Fruit fly (Drosophila melanogaster): Measurements from ENCODE around the gene CG32564.

The CG32564 gene

dm6 chrX:17206046-17206445, at the start of gene CG32564:
Gene CG32564, plus strand, starts transcription at chrX:17206407.
- TF ChIP-seq psq (optimal IDR thresholded peaks at IDR 0.05) (no peak), pan (optimal IDR thresholded peaks at IDR 0.05) (no peak), usp (GFP tag; optimal IDR thresholded peaks at IDR 0.05) (no peak), Dll (optimal IDR thresholded peaks at IDR 0.05) (no peak), EcR (GFP tag; optimal IDR thresholded peaks at IDR 0.05) (no peak), CG8478 (optimal IDR thresholded peaks at IDR 0.05) (no peak)

dm6 chrX:17159116-17159515, 47.1 kb upstream of the CG32564 start, which contains the start of gene xmas:
Gene xmas, minus strand, starts transcription at chrX:17159306.
- TF ChIP-seq Dll (optimal IDR thresholded peaks at IDR 0.05): no peak
- no peak for TF ChIP-seq EcR (GFP tag; optimal IDR thresholded peaks at IDR 0.05)
- no peak for TF ChIP-seq usp (GFP tag; optimal IDR thresholded peaks at IDR 0.05)
- no peak for TF ChIP-seq CG8478 (optimal IDR thresholded peaks at IDR 0.05)
- no peak for TF ChIP-seq psq (optimal IDR thresholded peaks at IDR 0.05)
- TF ChIP-seq pan (optimal IDR thresholded peaks at IDR 0.05): no peak

- TF ChIP-seq EcR (GFP tag; optimal IDR thresholded peaks at IDR 0.05): no peak
- TF ChIP-seq CG8478 (optimal IDR thresholded peaks at IDR 0.05): no peak
- TF ChIP-seq usp (GFP tag; optimal IDR thresholded peaks at IDR 0.05): no peak
- TF ChIP-seq psq (optimal IDR thresholded peaks at IDR 0.05): no peak
- TF ChIP-seq Dll (optimal IDR thresholded peaks at IDR 0.05): no peak
- no peak for TF ChIP-seq pan (optimal IDR thresholded peaks at IDR 0.05)
Observed at dm6 chrX:17159819-17160218, 46.4 kb upstream of the CG32564 start, which contains the start of gene baz. Gene baz, plus strand, starts transcription at chrX:17160006.

dm6 chrX:17160396-17161040, 45.7 kb upstream of the CG32564 start:
- TF ChIP-seq pan (optimal IDR thresholded peaks at IDR 0.05) (no peak), Dll (optimal IDR thresholded peaks at IDR 0.05) (no peak), usp (GFP tag; optimal IDR thresholded peaks at IDR 0.05) (no peak), CG8478 (optimal IDR thresholded peaks at IDR 0.05) (no peak), psq (optimal IDR thresholded peaks at IDR 0.05) (no peak), EcR (GFP tag; optimal IDR thresholded peaks at IDR 0.05) (no peak)

dm6 chrX:17162446-17163013, 43.7 kb upstream of the CG32564 start:
- TF ChIP-seq CG8478 (optimal IDR thresholded peaks at IDR 0.05) (no peak), psq (optimal IDR thresholded peaks at IDR 0.05) (no peak), Dll (optimal IDR thresholded peaks at IDR 0.05) (no peak), pan (optimal IDR thresholded peaks at IDR 0.05) (no peak), usp (GFP tag; optimal IDR thresholded peaks at IDR 0.05) (no peak), EcR (GFP tag; optimal IDR thresholded peaks at IDR 0.05) (no peak)

dm6 chrX:17167304-17167703, 38.9 kb upstream of the CG32564 start:
- TF ChIP-seq psq (optimal IDR thresholded peaks at IDR 0.05): no peak
- no peak for TF ChIP-seq pan (optimal IDR thresholded peaks at IDR 0.05)
- no peak for TF ChIP-seq EcR (GFP tag; optimal IDR thresholded peaks at IDR 0.05)
- no peak for TF ChIP-seq CG8478 (optimal IDR thresholded peaks at IDR 0.05)
- TF ChIP-seq Dll (optimal IDR thresholded peaks at IDR 0.05): no peak
- TF ChIP-seq usp (GFP tag; optimal IDR thresholded peaks at IDR 0.05): no peak

- TF ChIP-seq Dll (optimal IDR thresholded peaks at IDR 0.05): no peak
- no peak for TF ChIP-seq pan (optimal IDR thresholded peaks at IDR 0.05)
Observed at dm6 chrX:17170484-17170944, 35.7 kb upstream of the CG32564 start.

dm6 chrX:17172123-17172522, 34.1 kb upstream of the CG32564 start:
- TF ChIP-seq psq (optimal IDR thresholded peaks at IDR 0.05) (no peak), Dll (optimal IDR thresholded peaks at IDR 0.05) (no peak), EcR (GFP tag; optimal IDR thresholded peaks at IDR 0.05) (no peak), pan (optimal IDR thresholded peaks at IDR 0.05) (no peak), CG8478 (optimal IDR thresholded peaks at IDR 0.05) (no peak), usp (GFP tag; optimal IDR thresholded peaks at IDR 0.05) (no peak)

- TF ChIP-seq psq (optimal IDR thresholded peaks at IDR 0.05): no peak
- no peak for TF ChIP-seq usp (GFP tag; optimal IDR thresholded peaks at IDR 0.05)
- no peak for TF ChIP-seq CG8478 (optimal IDR thresholded peaks at IDR 0.05)
- no peak for TF ChIP-seq pan (optimal IDR thresholded peaks at IDR 0.05)
- TF ChIP-seq EcR (GFP tag; optimal IDR thresholded peaks at IDR 0.05): no peak
- TF ChIP-seq Dll (optimal IDR thresholded peaks at IDR 0.05): no peak
Observed at dm6 chrX:17172777-17173315, 33.4 kb upstream of the CG32564 start.

dm6 chrX:17174115-17174514, 32.1 kb upstream of the CG32564 start:
- TF ChIP-seq CG8478 (optimal IDR thresholded peaks at IDR 0.05): no peak
- no peak for TF ChIP-seq EcR (GFP tag; optimal IDR thresholded peaks at IDR 0.05)
- no peak for TF ChIP-seq usp (GFP tag; optimal IDR thresholded peaks at IDR 0.05)
- no peak for TF ChIP-seq pan (optimal IDR thresholded peaks at IDR 0.05)
- no peak for TF ChIP-seq Dll (optimal IDR thresholded peaks at IDR 0.05)
- TF ChIP-seq psq (optimal IDR thresholded peaks at IDR 0.05): no peak

- TF ChIP-seq Dll (optimal IDR thresholded peaks at IDR 0.05) (no peak), psq (optimal IDR thresholded peaks at IDR 0.05) (no peak), pan (optimal IDR thresholded peaks at IDR 0.05) (no peak), usp (GFP tag; optimal IDR thresholded peaks at IDR 0.05) (no peak), CG8478 (optimal IDR thresholded peaks at IDR 0.05) (no peak), EcR (GFP tag; optimal IDR thresholded peaks at IDR 0.05) (no peak)
Observed at dm6 chrX:17175558-17176189, 30.5 kb upstream of the CG32564 start.

- TF ChIP-seq pan (optimal IDR thresholded peaks at IDR 0.05) (no peak), EcR (GFP tag; optimal IDR thresholded peaks at IDR 0.05) (no peak), usp (GFP tag; optimal IDR thresholded peaks at IDR 0.05) (no peak), psq (optimal IDR thresholded peaks at IDR 0.05) (no peak), Dll (optimal IDR thresholded peaks at IDR 0.05) (no peak), CG8478 (optimal IDR thresholded peaks at IDR 0.05) (no peak)
Observed at dm6 chrX:17176542-17176941, 29.7 kb upstream of the CG32564 start.
